Worm (Caenorhabditis elegans): ENCODE measurements around the gene ugt-67.

ugt-67 gene

ce11 chrV:4922024-4922423 is 20.9 kb downstream of the ugt-67 start, which contains the start of gene srh-22:
TSS of gene srh-22 (plus strand) at chrV:4922324.
- TF ChIP-seq vab-15 (tag; optimal IDR thresholded peaks at IDR 0.05) (no peak), ceh-8 (GFP tag; optimal IDR thresholded peaks at IDR 0.05) (no peak), elt-2 (tag; optimal IDR thresholded peaks at IDR 0.05) (no peak), ztf-11 (tag; optimal IDR thresholded peaks at IDR 0.05) (no peak), nhr-237 (tag; optimal IDR thresholded peaks at IDR 0.05) (no peak), nhr-47 (tag; optimal IDR thresholded peaks at IDR 0.05) (no peak), snu-23 (GFP tag; optimal IDR thresholded peaks at IDR 0.05) (no peak), C04F5.9 (tag; optimal IDR thresholded peaks at IDR 0.05) (no peak), ces-1 (GFP tag; optimal IDR thresholded peaks at IDR 0.05) (no peak), mef-2 (tag; optimal IDR thresholded peaks at IDR 0.05) (no peak), grh-1 (GFP tag; IDR thresholded peaks at IDR 0.05) (no peak), irx-1 (tag; optimal IDR thresholded peaks at IDR 0.05) (no peak)

ce11 chrV:4924618-4925017 is 23.4 kb downstream of the ugt-67 start, which contains the start of gene srh-20:
TSS of gene srh-20 (plus strand) at chrV:4924918.
- TF ChIP-seq nhr-11 (tag; optimal IDR thresholded peaks at IDR 0.05) (no peak), nhr-19 (GFP tag; conservative IDR thresholded peaks at IDR 0.05) (no peak), nhr-85 (tag) (no peak), rnt-1 (tag; optimal IDR thresholded peaks at IDR 0.05) (no peak), nhr-71 (tag; optimal IDR thresholded peaks at IDR 0.05) (no peak), zip-4 (GFP tag; optimal IDR thresholded peaks at IDR 0.05) (no peak), ces-1 (GFP tag; optimal IDR thresholded peaks at IDR 0.05) (no peak), hlh-4 (tag; optimal IDR thresholded peaks at IDR 0.05) (no peak), ztf-4 (tag; optimal IDR thresholded peaks at IDR 0.05) (no peak)

ce11 chrV:4926371-4926770 is 25.2 kb downstream of the ugt-67 start, which contains the start of gene srh-21:
TSS of gene srh-21 (plus strand) at chrV:4926671.
- TF ChIP-seq snu-23 (GFP tag; optimal IDR thresholded peaks at IDR 0.05) = no peak
- TF ChIP-seq elt-3 (tag; optimal IDR thresholded peaks at IDR 0.05) = no peak
- TF ChIP-seq lin-13 (GFP tag; optimal IDR thresholded peaks at IDR 0.05) = no peak
- peak; percentile 8 for TF ChIP-seq fkh-8 (tag; optimal IDR thresholded peaks at IDR 0.05)

ce11 chrV:4929842-4930241 is 28.7 kb downstream of the ugt-67 start, which contains the start of gene str-205:
TSS of gene str-205 (minus strand) at chrV:4929942.
- TF ChIP-seq sup-37 (GFP tag; optimal IDR thresholded peaks at IDR 0.05) (no peak), mep-1 (tag; optimal IDR thresholded peaks at IDR 0.05) (no peak), elt-2 (tag; optimal IDR thresholded peaks at IDR 0.05) (no peak), nhr-11 (tag; optimal IDR thresholded peaks at IDR 0.05) (no peak), nhr-71 (tag; optimal IDR thresholded peaks at IDR 0.05) (no peak), lir-3 (tag; optimal IDR thresholded peaks at IDR 0.05; ENCODE audit: poor library complexity) (no peak), Y116A8C.19 (tag; optimal IDR thresholded peaks at IDR 0.05; ENCODE audit: borderline replicate concordance) (no peak), hpl-2 (GFP tag; optimal IDR thresholded peaks at IDR 0.05) (no peak), xbp-1 (tag; optimal IDR thresholded peaks at IDR 0.05) (no peak), ama-1 (optimal IDR thresholded peaks at IDR 0.05) (no peak), sptf-1 (tag; optimal IDR thresholded peaks at IDR 0.05) (no peak), unc-130 (tag; optimal IDR thresholded peaks at IDR 0.05) (no peak), C34B4.2 (tag; optimal IDR thresholded peaks at IDR 0.05) (no peak), nhr-19 (GFP tag; conservative IDR thresholded peaks at IDR 0.05) (no peak), nhr-76 (tag; optimal IDR thresholded peaks at IDR 0.05) (no peak)

ce11 chrV:4932814-4933213 is 31.6 kb downstream of the ugt-67 start, which contains the start of gene C02E7.10:
TSS of gene C02E7.10 (minus strand) at chrV:4933045.
- TF ChIP-seq alr-1 (tag; optimal IDR thresholded peaks at IDR 0.05; ENCODE audit: borderline replicate concordance) = no peak
- TF ChIP-seq hpl-2 (GFP tag; optimal IDR thresholded peaks at IDR 0.05) = no peak
- TF ChIP-seq nhr-76 (tag; optimal IDR thresholded peaks at IDR 0.05) = no peak
- no peak for TF ChIP-seq C34B4.2 (tag; optimal IDR thresholded peaks at IDR 0.05)
- no peak for TF ChIP-seq sptf-1 (tag; optimal IDR thresholded peaks at IDR 0.05)
- no peak for TF ChIP-seq lin-35 (GFP tag; optimal IDR thresholded peaks at IDR 0.05)
- no peak for TF ChIP-seq hlh-17 (GFP tag; optimal IDR thresholded peaks at IDR 0.05; ENCODE audit: borderline replicate concordance)
- no peak for TF ChIP-seq ama-1 (optimal IDR thresholded peaks at IDR 0.05)
- no peak for TF ChIP-seq ztf-4 (tag; optimal IDR thresholded peaks at IDR 0.05)
- TF ChIP-seq nhr-84 (tag; optimal IDR thresholded peaks at IDR 0.05) = no peak
- TF ChIP-seq unc-98 (GFP tag; IDR thresholded peaks at IDR 0.05) = no peak
- no peak for TF ChIP-seq fkh-8 (tag; optimal IDR thresholded peaks at IDR 0.05)
- TF ChIP-seq zag-1 (tag; optimal IDR thresholded peaks at IDR 0.05) = no peak
- no peak for TF ChIP-seq efl-1 (optimal IDR thresholded peaks at IDR 0.05)
- no peak for TF ChIP-seq efl-1 (GFP tag; optimal IDR thresholded peaks at IDR 0.05 in 1 of 2)
- TF ChIP-seq nhr-28 (tag; optimal IDR thresholded peaks at IDR 0.05) = no peak
- no peak for TF ChIP-seq nhr-85 (tag)
- no peak for TF ChIP-seq ceh-88 (GFP tag; IDR thresholded peaks at IDR 0.05)

Data from whole organism, L1 larva.